Worm (Caenorhabditis elegans): ENCODE results near the gene F47B10.3.

DNA sequence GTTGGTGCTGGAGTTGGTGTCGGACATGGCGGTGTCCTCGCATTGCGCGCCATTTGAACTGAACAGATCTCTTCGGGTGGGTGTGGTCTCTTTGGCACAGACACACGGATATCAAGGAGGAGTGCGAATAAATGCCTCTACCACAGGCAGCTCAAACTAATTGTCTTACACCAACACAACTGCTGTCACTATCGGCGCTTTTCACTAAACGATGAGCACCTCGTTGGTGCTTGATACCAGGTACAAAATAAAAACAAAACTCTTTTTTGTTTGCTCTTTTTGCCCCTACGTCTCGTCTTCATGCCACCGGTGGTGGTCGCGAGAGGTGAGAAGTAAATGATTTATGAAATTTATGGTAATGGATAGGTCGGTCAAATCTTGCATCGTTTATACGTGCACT, 18.7 kb downstream of the F47B10.3 start, which contains the start of gene F47B10.8:
- TF ChIP-seq fkh-10 (GFP tag; optimal IDR thresholded peaks at IDR 0.05) (no peak), ZK337.2 (GFP tag; IDR thresholded peaks at IDR 0.05) (no peak), lin-15B (tag; optimal IDR thresholded peaks at IDR 0.05) (no peak), nhr-237 (tag; optimal IDR thresholded peaks at IDR 0.05) (no peak), dpl-1 (GFP tag; optimal IDR thresholded peaks at IDR 0.05) (no peak), hlh-30 (tag; optimal IDR thresholded peaks at IDR 0.05; ENCODE audit: insufficient read depth) (no peak), nhr-77 (tag; optimal IDR thresholded peaks at IDR 0.05) (no peak), egl-27 (tag; optimal IDR thresholded peaks at IDR 0.05) (no peak), zip-11 (GFP tag; IDR thresholded peaks at IDR 0.05) (no peak), ZK546.5 (tag; optimal IDR thresholded peaks at IDR 0.05) (no peak), Y75B8A.6 (GFP tag; IDR thresholded peaks at IDR 0.05) (no peak), F26F4.8 (GFP tag; conservative IDR thresholded peaks at IDR 0.05) (no peak)

Data from whole organism, L4 larva.